Fruit fly (Drosophila melanogaster) whole organism, embryonic: Measurements from ENCODE around the gene CG42445.

Source experiments
- CG12219 ChIP-seq: fragments of 200-800 bp; sonication (Bioruptor generic); optimal IDR thresholded peaks from 3 replicates; lab custom pipeline; 2018; ENCODE audit warnings: missing biosample characterization, mild to moderate bottlenecking, missing genetic modification characterization
- CG13894 ChIP-seq: fragments of 200-800 bp; sonication (Bioruptor generic); optimal IDR thresholded peaks from 3 replicates; lab custom pipeline; 2018; ENCODE audit warnings: missing biosample characterization, mild to moderate bottlenecking, missing genetic modification characterization, moderate library complexity
- CG6791 ChIP-seq: fragments of 200-800 bp; sonication (Bioruptor generic); IDR thresholded peaks from 3 replicates; pipeline ENCODE4 v1.3.6; 2022; ENCODE audit warnings: missing biosample characterization, missing genetic modification characterization; ENCODE audit not compliant: partially characterized antibody
- Poxn ChIP-seq: fragments of 200-800 bp; sonication (Bioruptor generic); IDR thresholded peaks from 2 replicates; pipeline ENCODE4 v1.3.6; 2022; ENCODE audit warnings: missing biosample characterization, missing genetic modification characterization
- aop ChIP-seq: fragments of 200-800 bp; sonication (Bioruptor generic); IDR thresholded peaks from 2 replicates; pipeline ENCODE4 v1.3.6; 2022; ENCODE audit warnings: missing biosample characterization, missing genetic modification characterization
- kah ChIP-seq: fragments of 200-800 bp; sonication (Bioruptor generic); optimal IDR thresholded peaks from 2 replicates; lab custom pipeline; 2018; ENCODE audit warnings: missing biosample characterization, mild to moderate bottlenecking, missing genetic modification characterization
- onecut ChIP-seq: fragments of 200-800 bp; sonication (Bioruptor generic); IDR thresholded peaks from 2 replicates; pipeline ENCODE4 v1.3.6; 2022; ENCODE audit warnings: missing biosample characterization, missing genetic modification characterization

Gene CG42445

DNA sequence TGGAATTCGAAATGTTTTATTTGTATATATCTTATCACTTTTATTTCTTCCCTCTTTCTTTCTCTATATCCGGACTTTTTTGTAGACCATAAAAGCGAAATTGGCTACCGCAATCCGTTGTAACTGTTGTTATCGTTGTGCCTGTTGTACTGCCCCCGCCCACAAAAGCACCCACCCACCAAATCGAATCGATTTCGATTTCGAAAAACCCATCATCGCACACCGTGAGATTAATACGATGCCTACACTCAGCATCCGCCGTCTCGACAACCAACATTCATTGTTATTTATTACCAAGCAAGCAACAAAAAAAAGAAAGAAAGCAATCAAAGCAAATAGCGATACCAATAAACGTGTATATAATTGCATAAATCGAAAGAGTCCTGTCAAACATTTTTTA is 50.5 kb downstream of the CG42445 start:
- TF ChIP-seq kah (GFP tag; lab: Kevin White, UChicago) (no peak), Poxn (GFP tag; lab: Robert Waterston, UW) (no peak), CG6791 (GFP tag; lab: Robert Waterston, UW) (no peak), aop (no peak), onecut (peak; percentile 65), CG12219 (no peak), CG13894 (peak; percentile 59)
